Fruit fly (Drosophila melanogaster) Kc167 (cell line): ENCODE measurements around the gene CG32808.

Experiments
- Myc ChIP-seq: fragments of >200 bp; optimal IDR thresholded peaks from 2 replicates; lab custom pipeline; 2017; ENCODE audit warnings: missing external identifiers
- Sin3A ChIP-seq: fragments of >200 bp; optimal IDR thresholded peaks from 2 replicates; lab custom pipeline; 2018; ENCODE audit warnings: missing external identifiers
- h ChIP-seq: fragments of >200 bp; optimal IDR thresholded peaks from 3 replicates; lab custom pipeline; 2018; ENCODE audit warnings: missing external identifiers
- insv ChIP-seq: fragments of >200 bp; optimal IDR thresholded peaks from 3 replicates; lab custom pipeline; 2018; ENCODE audit warnings: missing external identifiers
- psq ChIP-seq: fragments of >200 bp; optimal IDR thresholded peaks from 2 replicates; lab custom pipeline; 2017; ENCODE audit warnings: missing external identifiers
- ttk ChIP-seq: sonication (Bioruptor generic); optimal IDR thresholded peaks from 2 replicates; lab custom pipeline; 2017; ENCODE audit warnings: missing external identifiers

CG32808 gene

dm6 chrX:1476436-1476835 is 6.8 kb upstream of the CG32808 start:
- TF ChIP-seq h (lab: Kevin White, UChicago) (no peak), Myc (no peak), ttk (lab: Kevin White, UChicago) (no peak), psq (lab: Kevin White, UChicago) (no peak), Sin3A (lab: Kevin White, UChicago) (no peak), insv (lab: Kevin White, UChicago) (no peak)

dm6 chrX:1472222-1472621 is 2.6 kb upstream of the CG32808 start, which contains the start of gene CG14780:
CG14780 (plus strand) TSS chrX:1472522.
- TF ChIP-seq ttk (lab: Kevin White, UChicago) (no peak), Sin3A (lab: Kevin White, UChicago) (no peak), insv (lab: Kevin White, UChicago) (no peak), h (lab: Kevin White, UChicago) (no peak), Myc (no peak), psq (lab: Kevin White, UChicago) (no peak)

- no peak for TF ChIP-seq ttk (lab: Kevin White, UChicago)
- no peak for TF ChIP-seq h (lab: Kevin White, UChicago)
- no peak for TF ChIP-seq psq (lab: Kevin White, UChicago)
Observed at dm6 chrX:1470562-1470961, 945 bp upstream of the CG32808 start, which contains the start of gene pck. pck (plus strand) TSS chrX:1470666.

- TF ChIP-seq ttk (lab: Kevin White, UChicago) (no peak), Myc (no peak), psq (lab: Kevin White, UChicago) (no peak)
Observed at dm6 chrX:1467382-1467592, 2.3 kb downstream of the CG32808 start, which contains the start of gene CG14778. CG14778 (plus strand) TSS chrX:1467493.

DNA sequence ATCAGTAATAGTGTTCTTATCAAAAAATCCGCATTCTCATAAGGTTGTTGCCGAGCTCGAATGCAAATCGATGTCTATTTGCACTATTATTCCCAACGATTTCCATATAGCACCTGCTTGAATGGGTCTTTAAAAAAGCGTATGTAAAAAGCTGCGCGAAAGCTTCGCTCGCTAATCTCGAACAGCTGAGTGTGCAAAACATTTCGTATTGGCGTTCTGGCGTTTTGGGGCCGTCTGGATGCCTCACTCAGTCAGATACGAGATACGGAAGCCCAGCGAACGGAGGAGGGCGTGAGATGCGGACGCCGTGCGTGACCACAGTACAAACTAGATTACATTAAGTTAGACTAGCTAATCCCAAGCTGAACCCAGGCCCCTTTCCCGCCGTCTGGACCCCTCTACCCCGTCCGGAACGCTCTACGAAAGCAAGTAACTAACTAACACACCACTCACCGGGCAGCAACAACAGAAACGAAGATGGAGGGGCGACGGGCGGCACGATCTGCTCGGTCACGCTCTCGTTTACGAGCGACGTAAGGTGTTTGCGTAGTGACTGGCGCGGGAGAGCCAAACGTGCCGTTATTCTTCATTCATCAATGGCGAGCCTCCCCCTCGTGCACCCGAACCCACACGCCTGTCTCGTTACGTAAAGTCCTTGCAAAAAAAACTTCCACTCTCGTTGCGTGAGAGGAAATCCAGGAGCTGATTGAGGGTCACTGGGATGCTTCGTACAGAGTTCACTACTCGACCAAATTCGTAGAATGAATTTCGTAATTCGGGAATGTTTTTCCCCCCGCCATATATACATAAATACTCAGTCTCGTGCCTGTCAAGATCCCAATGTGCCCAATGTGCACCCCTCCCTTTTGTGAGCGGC is 2.9 kb downstream of the CG32808 start:
- TF ChIP-seq Myc (no peak), insv (lab: Kevin White, UChicago) (no peak), psq (lab: Kevin White, UChicago) (no peak), ttk (lab: Kevin White, UChicago) (no peak), Sin3A (lab: Kevin White, UChicago) (no peak), h (lab: Kevin White, UChicago) (no peak)

DNA sequence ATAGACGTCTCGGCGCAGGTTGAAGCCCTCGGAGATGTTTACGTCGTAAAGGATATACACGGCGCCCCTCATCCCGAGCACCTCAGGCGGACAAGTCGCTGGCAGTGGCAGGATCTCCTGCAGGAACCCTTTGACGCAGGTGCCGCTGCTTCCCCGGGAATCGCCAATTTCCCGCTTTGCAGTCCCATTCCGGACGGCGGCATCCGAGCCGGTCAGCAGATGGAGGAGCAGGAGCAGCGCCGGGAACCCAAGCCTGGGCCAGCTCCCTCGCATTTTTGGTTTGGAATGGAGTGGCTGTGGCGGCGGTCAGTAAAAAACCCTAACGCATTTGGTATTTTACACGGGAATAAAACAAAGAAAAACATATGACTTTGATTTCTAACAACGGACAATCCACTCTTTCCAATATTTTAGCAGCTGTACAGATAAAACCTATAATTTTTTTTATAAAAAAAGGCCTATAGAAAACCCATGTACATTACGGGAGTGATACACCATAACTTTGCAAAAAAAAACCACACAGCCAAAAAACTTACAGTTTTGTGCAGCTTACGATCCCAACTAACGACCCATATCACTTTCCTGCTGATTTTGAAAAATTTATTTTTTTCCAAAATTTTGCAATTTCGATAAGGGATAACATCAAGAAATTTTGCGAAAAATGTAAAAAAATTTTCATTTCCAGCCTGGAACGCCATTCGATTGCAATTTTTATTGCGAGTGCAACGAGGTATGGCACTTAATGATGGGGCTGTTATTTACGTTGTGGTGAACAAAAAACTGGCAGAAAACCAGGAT is 3.7 kb downstream of the CG32808 start, which contains the start of the genes O-fut2 and CG14777:
Gene O-fut2, minus strand, starts transcription at position 290 of the 798 bp plus-strand sequence.
Gene CG14777, plus strand, starts transcription at position 428 of the 798 bp plus-strand sequence.
- TF ChIP-seq ttk (lab: Kevin White, UChicago), result no peak
- TF ChIP-seq h (lab: Kevin White, UChicago), result no peak
- TF ChIP-seq insv (lab: Kevin White, UChicago), result no peak
- no peak for TF ChIP-seq psq (lab: Kevin White, UChicago)
- no peak for TF ChIP-seq Myc
- TF ChIP-seq Sin3A (lab: Kevin White, UChicago), result no peak

- TF ChIP-seq h (lab: Kevin White, UChicago) (no peak), Myc (no peak), psq (lab: Kevin White, UChicago) (no peak), ttk (lab: Kevin White, UChicago) (no peak), insv (lab: Kevin White, UChicago) (no peak), Sin3A (lab: Kevin White, UChicago) (no peak)
Observed at dm6 chrX:1464033-1464432, 5.6 kb downstream of the CG32808 start, which contains the start of gene Ns3. Ns3 (minus strand) TSS chrX:1464220.

DNA sequence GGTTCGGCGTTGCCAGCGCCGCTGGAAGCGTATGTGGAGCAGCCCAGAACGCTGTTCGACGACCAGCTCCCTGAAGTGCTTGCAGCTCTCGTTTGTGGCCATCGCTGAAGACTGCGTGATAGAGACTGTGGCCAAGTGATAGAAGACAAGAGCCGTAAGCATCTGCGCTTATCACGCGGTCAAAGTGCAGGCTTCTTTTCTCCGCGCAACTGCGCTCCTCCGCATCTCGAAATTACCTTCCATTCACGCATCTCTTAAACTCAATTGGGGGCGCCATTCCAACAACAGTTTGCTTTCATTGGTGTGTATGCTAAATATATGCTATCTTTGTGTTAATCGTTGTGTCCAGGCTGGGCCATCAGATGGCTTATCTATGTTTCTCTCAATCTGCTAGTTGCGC is 8.1 kb downstream of the CG32808 start, which contains the start of gene CG14787:
Gene CG14787, minus strand, starts transcription at position 133 of the 400 bp plus-strand sequence.
- TF ChIP-seq Sin3A (lab: Kevin White, UChicago) (no peak), Myc (no peak), ttk (lab: Kevin White, UChicago) (no peak), insv (lab: Kevin White, UChicago) (no peak), psq (lab: Kevin White, UChicago) (no peak), h (lab: Kevin White, UChicago) (no peak)

DNA sequence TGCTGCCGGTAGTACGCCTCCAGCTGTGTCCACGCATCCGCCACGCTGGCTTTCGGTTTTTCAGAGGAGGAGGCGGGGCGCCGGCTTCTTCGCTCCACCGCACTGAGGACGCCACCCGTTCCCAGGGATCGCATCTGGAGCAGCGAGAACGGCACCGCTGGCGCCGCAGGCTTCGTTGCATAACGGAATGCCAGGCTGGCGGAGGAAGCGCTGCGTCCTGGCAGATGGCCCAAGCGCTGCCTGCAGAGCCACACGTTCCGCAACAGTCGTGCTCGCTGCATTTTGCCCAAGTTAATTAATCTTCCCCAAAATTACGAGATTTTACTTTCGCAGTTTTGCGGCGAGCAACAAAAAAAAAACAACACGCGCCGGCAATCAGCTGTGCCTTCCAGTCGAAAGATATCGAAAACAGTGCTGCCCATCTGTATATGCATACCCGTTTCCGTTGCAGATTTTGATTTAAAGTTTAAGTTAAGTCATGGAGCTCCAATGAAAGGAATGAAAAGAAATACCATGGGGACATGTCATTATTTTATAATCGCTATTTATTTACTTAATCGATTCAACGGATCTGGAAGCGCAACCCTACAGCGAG is 9.2 kb downstream of the CG32808 start, which contains the start of gene Lrpprc2:
Gene Lrpprc2, minus strand, starts transcription at position 340 of the 595 bp plus-strand sequence.
- TF ChIP-seq insv (lab: Kevin White, UChicago) (no peak), Myc (no peak)

DNA sequence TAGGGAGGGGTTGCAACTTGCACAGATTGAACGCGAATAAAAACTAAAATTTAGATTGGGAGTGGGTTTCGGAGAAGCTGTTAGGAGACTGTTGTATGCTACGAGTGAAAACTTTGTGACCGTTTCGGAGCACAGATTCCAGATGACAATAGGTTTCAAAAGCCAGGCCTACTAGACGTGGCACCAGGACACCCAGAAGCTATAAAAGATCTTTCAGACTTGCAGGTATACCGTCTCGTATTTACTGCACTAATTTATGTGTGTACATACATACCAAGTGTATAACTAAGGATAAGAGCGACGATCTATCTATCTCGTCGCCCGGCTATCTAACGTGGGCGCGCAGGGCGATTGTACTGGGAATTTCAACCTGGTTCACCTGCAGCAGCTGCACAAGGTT is 12.7 kb downstream of the CG32808 start, which contains the start of gene CG14785:
Gene CG14785, minus strand, starts transcription at position 101 of the 400 bp plus-strand sequence.
- TF ChIP-seq Sin3A (lab: Kevin White, UChicago) (no peak), h (lab: Kevin White, UChicago) (no peak), Myc (no peak), ttk (lab: Kevin White, UChicago) (no peak), psq (lab: Kevin White, UChicago) (no peak), insv (lab: Kevin White, UChicago) (no peak)

dm6 chrX:1454837-1455236 is 14.8 kb downstream of the CG32808 start:
- TF ChIP-seq Sin3A (lab: Kevin White, UChicago) (no peak), Myc (no peak), insv (lab: Kevin White, UChicago) (no peak), h (lab: Kevin White, UChicago) (no peak), psq (lab: Kevin White, UChicago) (no peak), ttk (lab: Kevin White, UChicago) (no peak)
